Worm (Caenorhabditis elegans) whole organism, late embryonic: ENCODE data around the gene srh-279.

Experiments
- C38D4.7 ChIP-seq: fragments of 200-800 bp; sonication (Bioruptor generic); optimal IDR thresholded peaks from 2 replicates; lab custom pipeline; 2018; ENCODE audit warnings: mild to moderate bottlenecking, missing genetic modification characterization, moderate library complexity, missing compliant biosample characterization
- F13H6.1 ChIP-seq: sonication (generic microtip); optimal IDR thresholded peaks from 2 replicates; lab custom pipeline; 2016; ENCODE audit warnings: missing genetic modification characterization, missing compliant biosample characterization
- K02D7.2 ChIP-seq: sonication (generic microtip); optimal IDR thresholded peaks from 2 replicates; lab custom pipeline; 2017; ENCODE audit warnings: mild to moderate bottlenecking, missing genetic modification characterization, missing compliant biosample characterization
- T23F11.4 ChIP-seq: fragments of 200-800 bp; sonication (Bioruptor generic); optimal IDR thresholded peaks from 2 replicates; lab custom pipeline; 2018; ENCODE audit warnings: mild to moderate bottlenecking, missing genetic modification characterization, missing compliant biosample characterization
- Y22D7AL.16 ChIP-seq: sonication (generic microtip); optimal IDR thresholded peaks from 2 replicates; lab custom pipeline; 2016; ENCODE audit warnings: missing genetic modification characterization, missing compliant biosample characterization
- ceh-34 ChIP-seq: sonication (generic microtip); optimal IDR thresholded peaks from 2 replicates; lab custom pipeline; 2016; ENCODE audit warnings: mild to moderate bottlenecking, missing genetic modification characterization, missing compliant biosample characterization
- che-1 ChIP-seq: sonication (generic microtip); optimal IDR thresholded peaks from 2 replicates; lab custom pipeline; 2016; ENCODE audit warnings: mild to moderate bottlenecking, missing genetic modification characterization, missing compliant biosample characterization
- elt-2 ChIP-seq: sonication (generic microtip); optimal IDR thresholded peaks from 2 replicates; lab custom pipeline; 2016; ENCODE audit warnings: missing genetic modification reagents, missing genetic modification characterization, missing compliant biosample characterization
- fkh-10 ChIP-seq: fragments of 150-350 bp; optimal IDR thresholded peaks from 2 replicates; lab custom pipeline; 2014; ENCODE audit warnings: missing biosample characterization, missing genetic modification reagents, missing genetic modification characterization
- lin-11 ChIP-seq: fragments of 200-800 bp; sonication (Bioruptor generic); optimal IDR thresholded peaks from 2 replicates; lab custom pipeline; 2018; ENCODE audit warnings: mild to moderate bottlenecking, missing genetic modification characterization, missing compliant biosample characterization
- mec-3 ChIP-seq: sonication (generic microtip); optimal IDR thresholded peaks from 2 replicates; lab custom pipeline; 2016; ENCODE audit warnings: borderline replicate concordance, missing genetic modification characterization, missing compliant biosample characterization
- nhr-11 ChIP-seq: fragments of 150-350 bp; optimal IDR thresholded peaks from 2 replicates; lab custom pipeline; 2014; ENCODE audit warnings: missing biosample characterization, missing genetic modification characterization
- odd-2 ChIP-seq: sonication (generic microtip); optimal IDR thresholded peaks from 2 replicates; lab custom pipeline; 2017; ENCODE audit warnings: antibody characterized with exemption, mild to moderate bottlenecking, missing genetic modification characterization, missing compliant biosample characterization
- pax-1 ChIP-seq: fragments of 150-350 bp; optimal IDR thresholded peaks from 2 replicates; lab custom pipeline; 2014; ENCODE audit warnings: missing biosample characterization, missing genetic modification characterization
- sdc-2 ChIP-seq: sonication (generic microtip); optimal IDR thresholded peaks from 2 replicates; lab custom pipeline; 2016; ENCODE audit warnings: missing genotype, missing genetic modification characterization, missing compliant biosample characterization
- syd-9 ChIP-seq: sonication (generic microtip); optimal IDR thresholded peaks from 2 replicates; lab custom pipeline; 2016; ENCODE audit warnings: mild to moderate bottlenecking, missing genetic modification characterization, moderate library complexity, missing compliant biosample characterization

The srh-279 gene

DNA sequence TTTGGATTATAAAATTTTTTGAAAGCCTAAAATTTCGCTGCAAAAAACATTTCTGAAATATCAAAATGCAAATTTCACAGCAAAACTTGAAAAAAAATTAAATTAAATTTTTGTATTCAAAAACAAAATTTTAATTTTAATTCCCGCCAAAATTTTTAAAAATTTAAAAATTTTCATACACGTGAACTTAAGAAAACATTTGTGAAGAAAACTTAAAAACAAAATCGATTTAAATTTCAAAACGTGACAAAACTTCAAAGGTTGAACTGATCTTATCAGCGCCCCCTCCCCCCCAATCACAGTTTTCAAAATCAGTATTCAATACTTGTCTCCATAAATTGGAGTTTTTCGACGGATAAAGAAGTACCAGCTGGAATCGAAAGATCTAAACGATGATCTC lies 45.0 kb downstream of the srh-279 start, which contains the start of gene F21H7.5:
Gene F21H7.5 (plus strand): TSS at position 301 of the 400 bp plus-strand sequence.
- TF ChIP-seq K02D7.2 (tag; lab: Kevin White, UChicago) = no peak
- no peak for TF ChIP-seq syd-9
- TF ChIP-seq che-1 = no peak
- TF ChIP-seq ceh-34 (tag; lab: Kevin White, UChicago) = no peak
- no peak for TF ChIP-seq sdc-2
- no peak for TF ChIP-seq lin-11 (tag; lab: Kevin White, UChicago)
- TF ChIP-seq F13H6.1 (tag; lab: Kevin White, UChicago) = no peak
- no peak for TF ChIP-seq odd-2 (tag; lab: Kevin White, UChicago)
- TF ChIP-seq, all 69 proteins: peak for 0

- TF ChIP-seq nhr-11 (no peak), Y22D7AL.16 (tag; lab: Kevin White, UChicago) (no peak), C38D4.7 (GFP tag; lab: Kevin White, UChicago) (no peak), fkh-10 (no peak), mec-3 (no peak), pax-1 (no peak), T23F11.4 (GFP tag; lab: Kevin White, UChicago) (no peak), elt-2 (tag; lab: Kevin White, UChicago) (no peak)
Observed at ce11 chrV:16244078-16244477, 51.9 kb downstream of the srh-279 start, which contains the start of gene srh-104. TSS of gene srh-104 (minus strand) at chrV:16244178.
